Fruit fly (Drosophila melanogaster): Measurements from ENCODE around the gene CG4042.

Gene CG4042

dm6 chr3L:20771891-20772646 lies 762 bp upstream of the CG4042 start (continued):
- TF ChIP-seq Trl (optimal IDR thresholded peaks at IDR 0.05) (no peak), Trl (GFP tag; optimal IDR thresholded peaks at IDR 0.05) (peak; percentile 66), CG1024 (GFP tag; IDR thresholded peaks at IDR 0.05) (peak; percentile 52), CG14860 (GFP tag; IDR thresholded peaks at IDR 0.05; ENCODE audit: partially characterized antibody) (no peak)

- TF ChIP-seq CG13424 (tag; optimal IDR thresholded peaks at IDR 0.05) (peak; percentile 5), Med (GFP tag) (peak; percentile 60), BtbVII (GFP tag; optimal IDR thresholded peaks at IDR 0.05) (no peak), CG10979 (tag; optimal IDR thresholded peaks at IDR 0.05) (peak; percentile 4), MBD-R2 (GFP tag; IDR thresholded peaks at IDR 0.05) (peak; percentile 96), MESR4 (GFP tag; optimal IDR thresholded peaks at IDR 0.05) (peak; percentile 59), odd (GFP tag; optimal IDR thresholded peaks at IDR 0.05) (no peak), hkb (optimal IDR thresholded peaks at IDR 0.05) (no peak), hkb (GFP tag; IDR thresholded peaks at IDR 0.05) (no peak), gro (GFP tag; optimal IDR thresholded peaks at IDR 0.05) (peak; percentile 22), row (GFP tag; IDR thresholded peaks at IDR 0.05) (peak; percentile 32; the same call in 1 of the 3 replicates), crp (GFP tag; optimal IDR thresholded peaks at IDR 0.05) (peak; percentile 94 to 99), Hmx (GFP tag; optimal IDR thresholded peaks at IDR 0.05) (no peak), pros (GFP tag; optimal IDR thresholded peaks at IDR 0.05) (no peak), Hr78 (GFP tag; optimal IDR thresholded peaks at IDR 0.05) (no peak), slbo (GFP tag; IDR thresholded peaks at IDR 0.05) (no peak), Fer2 (tag; optimal IDR thresholded peaks at IDR 0.05) (no peak), stwl (tag; optimal IDR thresholded peaks at IDR 0.05) (peak; percentile 89), CG12769 (tag; optimal IDR thresholded peaks at IDR 0.05) (peak; percentile 51), CG13287 (GFP tag; IDR thresholded peaks at IDR 0.05; ENCODE audit: partially characterized antibody) (peak; percentile 62), CG10267 (tag; optimal IDR thresholded peaks at IDR 0.05) (peak; percentile 30), CG2712 (tag; optimal IDR thresholded peaks at IDR 0.05) (peak; percentile 13), pfk (GFP tag; optimal IDR thresholded peaks at IDR 0.05) (no peak), Trl (optimal IDR thresholded peaks at IDR 0.05) (peak in 1 of 2 experiments; percentile 9), Trl (GFP tag; optimal IDR thresholded peaks at IDR 0.05) (no peak), unc-4 (GFP tag; IDR thresholded peaks at IDR 0.05; ENCODE audit: partially characterized antibody) (0 out of 2 replicates have a peak, but pooled peaks have one; percentile 27), nom (GFP tag; optimal IDR thresholded peaks at IDR 0.05) (no peak), hbn (GFP tag; IDR thresholded peaks at IDR 0.05; ENCODE audit: partially characterized antibody) (peak; percentile 45; the same call in 1 of the 2 replicates), PHDP (tag; optimal IDR thresholded peaks at IDR 0.05) (no peak), CG32767 (GFP tag; IDR thresholded peaks at IDR 0.05) (no peak), HLH54F (GFP tag; optimal IDR thresholded peaks at IDR 0.05) (no peak), kni (GFP tag; optimal IDR thresholded peaks at IDR 0.05) (peak; percentile 70), CG34224 (GFP tag; IDR thresholded peaks at IDR 0.05; ENCODE audit: partially characterized antibody) (peak; percentile 53; the same call in 1 of the 3 replicates), sna (GFP tag; IDR thresholded peaks at IDR 0.05; ENCODE audit: partially characterized antibody) (peak; percentile 52), trem (tag; optimal IDR thresholded peaks at IDR 0.05) (peak; percentile 99), eyg (GFP tag; optimal IDR thresholded peaks at IDR 0.05) (no peak), Dp (GFP tag; optimal IDR thresholded peaks at IDR 0.05) (peak; percentile 28), CG10462 (GFP tag; optimal IDR thresholded peaks at IDR 0.05) (no peak), chif (GFP tag; optimal IDR thresholded peaks at IDR 0.05) (no peak), phol (tag; optimal IDR thresholded peaks at IDR 0.05) (peak; percentile 42), CG4617 (GFP tag; optimal IDR thresholded peaks at IDR 0.05; ENCODE audit: borderline replicate concordance) (peak; percentile 37), CG6254 (GFP tag; optimal IDR thresholded peaks at IDR 0.05) (peak; percentile 9), p53 (GFP tag; optimal IDR thresholded peaks at IDR 0.05) (no peak), CG14965 (GFP tag; optimal IDR thresholded peaks at IDR 0.05; ENCODE audit: borderline replicate concordance) (no peak)
Measured at dm6 chr3L:20769350-20769749, 2.0 kb downstream of the CG4042 start, which contains the start of the genes CG4074 and CG4186. CG4074 (minus strand) TSS chr3L:20769500. CG4186 (plus strand) TSS chr3L:20769586.

Data from whole organism, embryonic.